Fruit fly (Drosophila melanogaster): Measurements from ENCODE around the gene Mob2.

Mob2 gene

DNA sequence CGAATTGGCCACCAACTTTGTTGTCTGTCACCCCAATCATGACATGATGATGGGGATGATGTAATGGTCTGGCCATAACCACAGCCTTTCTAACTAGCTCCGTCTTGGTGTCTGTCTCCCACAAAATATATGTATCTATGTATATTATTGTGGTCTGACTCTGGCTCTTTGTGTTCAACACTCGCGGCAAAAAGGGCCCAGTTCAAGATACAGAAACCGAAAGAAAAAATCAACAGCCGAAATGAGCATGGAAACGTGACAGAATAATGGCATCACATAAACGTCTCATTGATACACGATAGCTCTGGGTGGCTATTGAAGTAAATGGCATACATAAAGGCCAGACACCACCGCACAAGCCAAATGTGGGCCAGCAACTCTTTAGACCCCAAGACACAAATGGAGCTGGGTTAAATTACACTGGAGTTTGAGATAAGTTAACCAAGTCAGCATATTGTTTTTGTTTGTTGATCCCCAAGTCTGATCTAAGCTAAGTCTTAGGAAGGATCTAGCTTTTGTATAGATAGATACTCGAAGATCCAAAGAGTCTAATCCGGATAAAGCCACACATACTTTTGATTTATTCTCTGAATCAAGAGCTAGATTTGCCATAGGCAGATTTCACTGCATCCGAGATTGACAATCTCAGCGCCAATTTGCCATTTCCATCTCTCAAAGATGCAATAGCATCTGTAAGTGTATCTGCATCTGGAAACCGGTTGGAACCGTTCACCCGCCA is 29.9 kb downstream of the Mob2 start (continued):
- no peak for TF ChIP-seq H2.0 (GFP tag; IDR thresholded peaks at IDR 0.05)
- no peak for TF ChIP-seq Tbp (GFP tag; optimal IDR thresholded peaks at IDR 0.05)
- no peak for TF ChIP-seq CG2199 (GFP tag; IDR thresholded peaks at IDR 0.05)
- no peak for TF ChIP-seq slbo (GFP tag; IDR thresholded peaks at IDR 0.05)
- TF ChIP-seq CG8359 (GFP tag; optimal IDR thresholded peaks at IDR 0.05; ENCODE audit: borderline replicate concordance) = no peak
- TF ChIP-seq lola (GFP tag; optimal IDR thresholded peaks at IDR 0.05) = peak in 1 of 3 experiments; percentile 38
- TF ChIP-seq Drgx (GFP tag; IDR thresholded peaks at IDR 0.05) = peak; percentile 34; the same call in 1 of the 2 replicates
- TF ChIP-seq CG33557 (GFP tag; optimal IDR thresholded peaks at IDR 0.05) = no peak
- TF ChIP-seq Ets65A (GFP tag) = peak; percentile 84
- no peak for TF ChIP-seq wek (GFP tag; optimal IDR thresholded peaks at IDR 0.05)
- no peak for TF ChIP-seq CG16779 (GFP tag; IDR thresholded peaks at IDR 0.05)
- TF ChIP-seq abd-A (tag; optimal IDR thresholded peaks at IDR 0.05) = peak; percentile 62
- peak; percentile 72 for TF ChIP-seq Med (GFP tag)
- no peak for TF ChIP-seq Max (GFP tag; optimal IDR thresholded peaks at IDR 0.05)
- no peak for TF ChIP-seq yki (optimal IDR thresholded peaks at IDR 0.05)
- TF ChIP-seq CG42726 (GFP tag; IDR thresholded peaks at IDR 0.05; ENCODE audit: partially characterized antibody) = no peak
- TF ChIP-seq lmd (GFP tag; IDR thresholded peaks at IDR 0.05) = no peak
- 0 out of 3 replicates have a peak, but pooled peaks have one; percentile 16 for TF ChIP-seq ci (GFP tag; IDR thresholded peaks at IDR 0.05)
- no peak for TF ChIP-seq az2 (GFP tag; optimal IDR thresholded peaks at IDR 0.05)
- TF ChIP-seq CG31388 (GFP tag; optimal IDR thresholded peaks at IDR 0.05) = no peak
- no peak for TF ChIP-seq CG10147 (GFP tag; optimal IDR thresholded peaks at IDR 0.05)
- peak in 1 of 2 experiments; percentile 55 for TF ChIP-seq Pdp1 (GFP tag; optimal IDR thresholded peaks at IDR 0.05)
- no peak for TF ChIP-seq disco-r (GFP tag; optimal IDR thresholded peaks at IDR 0.05)

DNA sequence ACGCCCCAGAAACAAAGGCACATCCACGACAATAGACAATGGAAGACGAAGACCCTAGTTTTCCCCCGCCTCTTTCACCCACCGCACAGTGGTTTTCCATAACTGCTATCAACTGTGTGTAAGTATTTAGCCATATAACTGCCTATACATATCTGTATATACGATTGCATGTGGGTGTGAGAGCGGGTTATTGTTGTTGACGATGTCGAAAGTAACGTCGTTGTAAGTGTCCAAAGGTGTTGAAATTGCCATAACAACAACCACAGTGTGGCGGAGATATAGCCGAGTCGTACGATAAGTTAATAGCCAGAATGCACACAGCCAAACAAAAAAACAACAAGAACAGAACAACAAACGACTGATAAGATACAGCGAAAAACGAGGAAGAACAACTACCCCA is 30.7 kb downstream of the Mob2 start:
- TF ChIP-seq CG10979 (tag; optimal IDR thresholded peaks at IDR 0.05) (no peak), Hr51 (GFP tag; optimal IDR thresholded peaks at IDR 0.05) (no peak), CG32532 (GFP tag; IDR thresholded peaks at IDR 0.05) (peak; percentile 37; the same call in 1 of the 2 replicates), CG4360 (GFP tag; IDR thresholded peaks at IDR 0.05) (peak; percentile 80), esg (GFP tag; conservative IDR thresholded peaks at IDR 0.05) (no peak), salm (tag; optimal IDR thresholded peaks at IDR 0.05) (no peak), Mrtf (GFP tag; IDR thresholded peaks at IDR 0.05) (0 out of 3 replicates have a peak, but pooled peaks have one; percentile 8), NC2α (GFP tag; optimal IDR thresholded peaks at IDR 0.05) (no peak), nmo (GFP tag; optimal IDR thresholded peaks at IDR 0.05) (no peak), Sry-β (GFP tag; optimal IDR thresholded peaks at IDR 0.05) (no peak), YL-1 (GFP tag; optimal IDR thresholded peaks at IDR 0.05) (no peak), CG10543 (GFP tag; optimal IDR thresholded peaks at IDR 0.05) (peak; percentile 9), ase (GFP tag; IDR thresholded peaks at IDR 0.05) (no peak), vvl (GFP tag; IDR thresholded peaks at IDR 0.05) (no peak), CG7786 (GFP tag; optimal IDR thresholded peaks at IDR 0.05) (no peak), CG10209 (GFP tag; optimal IDR thresholded peaks at IDR 0.05) (no peak), klu (GFP tag; IDR thresholded peaks at IDR 0.05) (no peak), tna (GFP tag; IDR thresholded peaks at IDR 0.05; ENCODE audit: partially characterized antibody) (0 out of 2 replicates have a peak, but pooled peaks have one; percentile 8), CG11456 (GFP tag; IDR thresholded peaks at IDR 0.05) (0 out of 3 replicates have a peak, but pooled peaks have one; percentile 19), cad (GFP tag; optimal IDR thresholded peaks at IDR 0.05) (no peak), ato (GFP tag; IDR thresholded peaks at IDR 0.05; ENCODE audit: partially characterized antibody) (no peak), dmrt11E (tag; optimal IDR thresholded peaks at IDR 0.05) (no peak), CG31365 (tag; optimal IDR thresholded peaks at IDR 0.05) (no peak), slbo (GFP tag; IDR thresholded peaks at IDR 0.05) (0 out of 2 replicates have a peak, but pooled peaks have one; percentile 14), CG10267 (tag; optimal IDR thresholded peaks at IDR 0.05) (no peak), sd (tag; optimal IDR thresholded peaks at IDR 0.05) (no peak), ci (GFP tag; IDR thresholded peaks at IDR 0.05) (0 out of 3 replicates have a peak, but pooled peaks have one; percentile 30), slp2 (GFP tag; optimal IDR thresholded peaks at IDR 0.05) (no peak)

All from whole organism, embryonic.